Worm (Caenorhabditis elegans) whole organism, midembryonic: Measurements from ENCODE around the gene C10F3.7.
A peak's percentile ranks its signal among the peaks of the same experiment; 100 is the strongest.

Experiments
- T22C8.4 ChIP-seq: fragments of 200-800 bp; sonication (Bioruptor generic); IDR thresholded peaks from 2 replicates; pipeline ENCODE4 v1.3.6; 2022; ENCODE audit warnings: missing genetic modification characterization, missing compliant biosample characterization
- cog-1 ChIP-seq: sonication (generic microtip); optimal IDR thresholded peaks from 2 replicates; lab custom pipeline; 2016; ENCODE audit warnings: missing genetic modification characterization, missing compliant biosample characterization
- flt-1 ChIP-seq: fragments of 200-800 bp; sonication (Bioruptor generic); IDR thresholded peaks from 2 replicates; pipeline ENCODE4 v1.3.6; 2022; ENCODE audit warnings: missing genetic modification characterization, missing compliant biosample characterization
- klf-2 ChIP-seq: fragments of 200-800 bp; sonication (Bioruptor generic); conservative IDR thresholded peaks from 2 replicates; pipeline ENCODE4 v1.3.6; 2022; ENCODE audit warnings: missing genetic modification reagents, missing genetic modification characterization, missing compliant biosample characterization
- med-1 ChIP-seq: sonication (generic microtip); optimal IDR thresholded peaks from 2 replicates; lab custom pipeline; 2017; ENCODE audit warnings: missing genetic modification characterization, mild to moderate bottlenecking, missing compliant biosample characterization, antibody characterized with exemption, missing genetic modification reagents; ENCODE audit not compliant: insufficient read depth
- ref-1 ChIP-seq: fragments of 200-800 bp; sonication (Bioruptor generic); conservative IDR thresholded peaks from 2 replicates; pipeline ENCODE4 v1.3.6; 2022; ENCODE audit warnings: missing genetic modification reagents, missing genetic modification characterization, missing compliant biosample characterization
- tab-1 ChIP-seq: fragments of 200-800 bp; sonication (Bioruptor generic); IDR thresholded peaks from 2 replicates; pipeline ENCODE4 v1.3.6; 2022; ENCODE audit warnings: missing genetic modification characterization, missing compliant biosample characterization
- ztf-23 ChIP-seq: fragments of 200-800 bp; sonication (Bioruptor generic); IDR thresholded peaks from 2 replicates; pipeline ENCODE4 v1.3.6; 2022; ENCODE audit warnings: missing genetic modification reagents, missing genetic modification characterization, missing compliant biosample characterization
- ztf-29 ChIP-seq: fragments of 200-800 bp; sonication (Bioruptor generic); IDR thresholded peaks from 2 replicates; pipeline ENCODE4 v1.3.6; 2022; ENCODE audit warnings: missing genetic modification reagents, missing genetic modification characterization, missing compliant biosample characterization

Gene C10F3.7

DNA sequence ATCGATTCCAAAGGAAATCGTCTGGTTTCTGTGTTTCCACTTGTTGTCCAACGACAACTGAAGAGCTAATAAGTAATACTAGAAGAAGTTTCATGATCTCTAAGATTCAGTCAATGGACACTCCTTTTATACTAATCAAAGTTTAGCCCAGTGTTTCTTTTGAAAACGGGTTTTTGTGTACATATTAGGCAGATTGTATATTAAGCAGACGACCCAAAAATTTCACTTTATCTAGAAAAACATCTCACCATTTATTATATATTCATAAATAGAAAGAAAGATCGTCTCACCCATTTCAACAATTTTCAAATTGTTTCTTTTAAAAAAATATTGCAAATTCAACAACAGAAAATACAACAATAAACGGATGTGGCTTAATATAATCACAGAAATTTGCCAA lies at the start of gene C10F3.7:
Gene C10F3.7, minus strand, starts transcription at position 101 of the 400 bp plus-strand sequence.
- TF ChIP-seq flt-1 (GFP tag; lab: Robert Waterston, UW) (no peak), cog-1 (tag; lab: Kevin White, UChicago) (no peak), klf-2 (GFP tag; lab: Robert Waterston, UW) (no peak), med-1 (no peak), tab-1 (no peak), T22C8.4 (GFP tag; lab: Robert Waterston, UW) (no peak), ztf-29 (GFP tag; lab: Robert Waterston, UW) (no peak), ztf-23 (GFP tag; lab: Robert Waterston, UW) (no peak), ref-1 (GFP tag; lab: Robert Waterston, UW) (no peak)

ce11 chrV:6034714-6035113 lies 48.1 kb upstream of the C10F3.7 start, which contains the start of gene dhs-17:
Gene dhs-17 (minus strand): TSS chrV:6034814.
- no peak for TF ChIP-seq ztf-29 (GFP tag; lab: Robert Waterston, UW)

- no peak for TF ChIP-seq ztf-29 (GFP tag; lab: Robert Waterston, UW)
- TF ChIP-seq T22C8.4 (GFP tag; lab: Robert Waterston, UW), result no peak
- no peak for TF ChIP-seq ztf-23 (GFP tag; lab: Robert Waterston, UW)
- TF ChIP-seq med-1, result no peak
- no peak for TF ChIP-seq klf-2 (GFP tag; lab: Robert Waterston, UW)
- TF ChIP-seq cog-1 (tag; lab: Kevin White, UChicago), result no peak
- TF ChIP-seq ref-1 (GFP tag; lab: Robert Waterston, UW), result no peak
- no peak for TF ChIP-seq flt-1 (GFP tag; lab: Robert Waterston, UW)
- TF ChIP-seq tab-1, result no peak
Measured at ce11 chrV:6033512-6033911, 46.9 kb upstream of the C10F3.7 start.

DNA sequence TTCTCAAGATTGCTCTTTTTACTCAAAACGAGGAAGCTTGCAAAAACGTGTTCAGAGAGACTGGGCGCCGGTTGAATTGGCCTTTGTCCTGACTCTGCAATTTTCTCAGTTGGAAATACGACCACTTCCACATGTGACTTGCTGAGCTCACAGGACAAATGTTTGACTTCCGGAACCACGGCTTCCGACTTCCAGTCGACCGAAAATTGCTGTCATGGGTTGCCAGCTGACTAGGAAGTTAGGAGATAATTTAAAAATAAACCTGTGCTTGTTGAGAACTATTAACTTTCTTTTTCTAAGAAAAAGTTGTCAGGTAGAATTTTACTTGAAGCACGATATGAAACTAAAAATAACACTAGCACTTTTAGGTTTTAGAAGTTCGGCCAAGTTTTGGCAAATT lies 44.9 kb upstream of the C10F3.7 start:
- TF ChIP-seq ref-1 (GFP tag; lab: Robert Waterston, UW) (no peak), flt-1 (GFP tag; lab: Robert Waterston, UW) (no peak), tab-1 (no peak), T22C8.4 (GFP tag; lab: Robert Waterston, UW) (no peak), ztf-23 (GFP tag; lab: Robert Waterston, UW) (no peak), klf-2 (GFP tag; lab: Robert Waterston, UW) (no peak), cog-1 (tag; lab: Kevin White, UChicago) (no peak), ztf-29 (GFP tag; lab: Robert Waterston, UW) (no peak), med-1 (no peak)

- TF ChIP-seq ref-1 (GFP tag; lab: Robert Waterston, UW), result no peak
- 0 out of 2 replicates have a peak, but pooled peaks have one; percentile 29 for TF ChIP-seq flt-1 (GFP tag; lab: Robert Waterston, UW)
- no peak for TF ChIP-seq klf-2 (GFP tag; lab: Robert Waterston, UW)
- no peak for TF ChIP-seq med-1
- no peak for TF ChIP-seq ztf-23 (GFP tag; lab: Robert Waterston, UW)
- no peak for TF ChIP-seq tab-1
- TF ChIP-seq cog-1 (tag; lab: Kevin White, UChicago), result peak; percentile 31
Measured at ce11 chrV:6030559-6030975, 43.9 kb upstream of the C10F3.7 start.

DNA sequence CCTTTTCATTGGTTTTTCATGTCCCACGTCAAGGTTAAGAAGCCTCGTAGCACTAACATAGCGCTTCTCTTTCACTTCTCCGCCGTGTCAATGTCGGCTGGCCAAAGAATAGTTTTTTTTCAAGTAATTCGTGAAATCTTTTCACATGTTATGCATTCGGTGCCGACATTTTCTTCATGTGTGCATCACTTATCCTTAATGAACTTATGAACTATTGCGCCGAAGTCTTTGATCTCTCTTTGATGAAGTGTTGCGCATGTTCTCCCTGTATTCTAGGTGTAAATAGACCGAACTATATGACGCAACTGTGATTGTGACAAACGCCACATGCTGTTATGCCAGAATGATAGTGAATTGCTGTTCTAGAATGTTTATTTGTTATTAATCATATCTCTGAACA lies 35.4 kb upstream of the C10F3.7 start:
- TF ChIP-seq cog-1 (tag; lab: Kevin White, UChicago) (no peak), klf-2 (GFP tag; lab: Robert Waterston, UW) (no peak), med-1 (no peak), ref-1 (GFP tag; lab: Robert Waterston, UW) (no peak), flt-1 (GFP tag; lab: Robert Waterston, UW) (no peak), ztf-23 (GFP tag; lab: Robert Waterston, UW) (no peak), tab-1 (no peak), ztf-29 (GFP tag; lab: Robert Waterston, UW) (no peak), T22C8.4 (GFP tag; lab: Robert Waterston, UW) (no peak)

ce11 chrV:6018944-6019450 lies 32.3 kb upstream of the C10F3.7 start, which contains the start of gene picc-1:
Gene picc-1 (plus strand): TSS chrV:6018994.
- TF ChIP-seq ztf-23 (GFP tag; lab: Robert Waterston, UW) (no peak), tab-1 (no peak), med-1 (no peak), klf-2 (GFP tag; lab: Robert Waterston, UW) (no peak), ztf-29 (GFP tag; lab: Robert Waterston, UW) (no peak), cog-1 (tag; lab: Kevin White, UChicago) (no peak), flt-1 (GFP tag; lab: Robert Waterston, UW) (no peak), ref-1 (GFP tag; lab: Robert Waterston, UW) (no peak), T22C8.4 (GFP tag; lab: Robert Waterston, UW) (no peak)

- TF ChIP-seq ztf-29 (GFP tag; lab: Robert Waterston, UW) (no peak), med-1 (no peak), tab-1 (no peak), klf-2 (GFP tag; lab: Robert Waterston, UW) (no peak), ref-1 (GFP tag; lab: Robert Waterston, UW) (no peak), cog-1 (tag; lab: Kevin White, UChicago) (peak; percentile 61)
Measured at ce11 chrV:6017630-6018029, 31.0 kb upstream of the C10F3.7 start, which contains the start of the genes rpt-2 and aps-1. Gene rpt-2 (minus strand): TSS chrV:6017669. Gene aps-1 (plus strand): TSS chrV:6017970.

- TF ChIP-seq cog-1 (tag; lab: Kevin White, UChicago) (no peak), med-1 (no peak), ztf-23 (GFP tag; lab: Robert Waterston, UW) (no peak), ref-1 (GFP tag; lab: Robert Waterston, UW) (no peak), klf-2 (GFP tag; lab: Robert Waterston, UW) (no peak), flt-1 (GFP tag; lab: Robert Waterston, UW) (no peak), T22C8.4 (GFP tag; lab: Robert Waterston, UW) (no peak), tab-1 (no peak), ztf-29 (GFP tag; lab: Robert Waterston, UW) (no peak)
Measured at ce11 chrV:6016097-6016496, 29.4 kb upstream of the C10F3.7 start.
